Fruit fly (Drosophila melanogaster) whole organism, embryonic: ENCODE results near the gene CG5790.
A peak's percentile ranks its signal among the peaks of the same experiment; 100 is the strongest.

ENCODE experiments used
- BEAF-32 ChIP-seq: fragments of 200-800 bp; sonication (Bioruptor generic); optimal IDR thresholded peaks from 3 replicates; lab custom pipeline; 2017; ENCODE audit warnings: missing biosample characterization, missing genetic modification characterization, mild to moderate bottlenecking, moderate library complexity, missing genetic modification reagents
- CG10209 ChIP-seq: fragments of 200-800 bp; sonication (Bioruptor generic); optimal IDR thresholded peaks from 3 replicates; lab custom pipeline; 2017; ENCODE audit warnings: missing biosample characterization, mild to moderate bottlenecking, missing genetic modification characterization, missing genetic modification reagents
- CG10366 ChIP-seq: fragments of 200-800 bp; sonication (Bioruptor generic); IDR thresholded peaks from 2 replicates; pipeline ENCODE4 v1.3.6; 2022; ENCODE audit warnings: missing biosample characterization, missing genetic modification characterization
- CG11504 ChIP-seq: fragments of 200-800 bp; sonication (Bioruptor generic); optimal IDR thresholded peaks from 3 replicates; lab custom pipeline; 2019; ENCODE audit warnings: missing biosample characterization, mild to moderate bottlenecking, missing genetic modification characterization, moderate library complexity
- CG12769 ChIP-seq: fragments of 200-800 bp; sonication (Bioruptor generic); optimal IDR thresholded peaks from 2 replicates; lab custom pipeline; 2019; ENCODE audit warnings: missing biosample characterization, mild to moderate bottlenecking, missing genetic modification characterization, moderate library complexity
- CG14860 ChIP-seq: fragments of 200-800 bp; sonication (Bioruptor generic); IDR thresholded peaks from 3 replicates; pipeline ENCODE4 v1.3.6; 2022; ENCODE audit warnings: missing biosample characterization, missing genetic modification characterization; ENCODE audit not compliant: partially characterized antibody
- CG15601 ChIP-seq: fragments of 200-800 bp; sonication (Bioruptor generic); optimal IDR thresholded peaks from 3 replicates; lab custom pipeline; 2019; ENCODE audit warnings: missing biosample characterization, mild to moderate bottlenecking, missing genetic modification characterization, moderate library complexity
- CG17361 ChIP-seq: fragments of 200-800 bp; sonication (Bioruptor generic); IDR thresholded peaks from 3 replicates; pipeline ENCODE4 v1.3.6; 2022; ENCODE audit warnings: missing biosample characterization, missing genetic modification characterization
- CG18476 ChIP-seq: fragments of 200-800 bp; sonication (Bioruptor generic); optimal IDR thresholded peaks from 2 replicates; lab custom pipeline; 2016; ENCODE audit warnings: missing biosample characterization, mild to moderate bottlenecking, missing genetic modification characterization
- CG33213 ChIP-seq: fragments of 200-800 bp; sonication (Bioruptor generic); optimal IDR thresholded peaks from 3 replicates; lab custom pipeline; 2016; ENCODE audit warnings: missing biosample characterization, missing genetic modification characterization
- CG34422 ChIP-seq: fragments of 200-800 bp; sonication (Bioruptor generic); IDR thresholded peaks from 3 replicates; pipeline ENCODE4 v1.3.6; 2022; ENCODE audit warnings: missing biosample characterization, missing genetic modification characterization
- CG4328 ChIP-seq: fragments of 200-800 bp; sonication (Bioruptor generic); optimal IDR thresholded peaks from 3 replicates; lab custom pipeline; 2017; ENCODE audit warnings: missing biosample characterization, missing genetic modification reagents, missing genetic modification characterization
- CG4820 ChIP-seq: fragments of 200-800 bp; sonication (Bioruptor generic); optimal IDR thresholded peaks from 3 replicates; lab custom pipeline; 2016; ENCODE audit warnings: missing biosample characterization, missing genetic modification characterization
- CG6683 ChIP-seq: fragments of 200-800 bp; sonication (Bioruptor generic); optimal IDR thresholded peaks from 2 replicates; lab custom pipeline; 2017; ENCODE audit warnings: missing biosample characterization, mild to moderate bottlenecking, missing genetic modification characterization, missing genetic modification reagents
- CG7372 ChIP-seq: fragments of 200-800 bp; sonication (Bioruptor generic); IDR thresholded peaks from 2 replicates; pipeline ENCODE4 v1.3.6; 2022; ENCODE audit warnings: missing biosample characterization, missing genetic modification characterization
- CG9727 ChIP-seq: fragments of 200-800 bp; sonication (Bioruptor generic); optimal IDR thresholded peaks from 3 replicates; lab custom pipeline; 2017; ENCODE audit warnings: missing biosample characterization, mild to moderate bottlenecking, missing genetic modification characterization
- CG9797 ChIP-seq: fragments of 200-800 bp; sonication (Bioruptor generic); optimal IDR thresholded peaks from 3 replicates; lab custom pipeline; 2018; ENCODE audit warnings: missing biosample characterization, mild to moderate bottlenecking, missing genetic modification characterization
- CrebB ChIP-seq: fragments of 200-800 bp; sonication (Bioruptor generic); optimal IDR thresholded peaks from 3 replicates; lab custom pipeline; 2018; ENCODE audit warnings: missing biosample characterization, mild to moderate bottlenecking, missing genetic modification characterization
- D19B ChIP-seq: fragments of 200-800 bp; sonication (Bioruptor generic); optimal IDR thresholded peaks from 2 replicates; lab custom pipeline; 2017; ENCODE audit warnings: missing biosample characterization, mild to moderate bottlenecking, missing genetic modification characterization
- Drgx ChIP-seq: fragments of 200-800 bp; sonication (Bioruptor generic); IDR thresholded peaks from 2 replicates; pipeline ENCODE4 v1.3.6; 2022; ENCODE audit warnings: missing biosample characterization, missing genetic modification characterization
- E2f2 ChIP-seq: fragments of 200-800 bp; sonication (Bioruptor generic); IDR thresholded peaks from 2 replicates; pipeline ENCODE4 v1.3.6; 2022; ENCODE audit warnings: missing biosample characterization, missing genetic modification characterization
- Ets97D ChIP-seq: fragments of 200-800 bp; sonication (Bioruptor generic); optimal IDR thresholded peaks from 3 replicates; lab custom pipeline; 2016; ENCODE audit warnings: missing biosample characterization, missing genetic modification characterization
- H15 ChIP-seq: fragments of 200-800 bp; sonication (Bioruptor generic); IDR thresholded peaks from 3 replicates; pipeline ENCODE4 v1.3.6; 2022; ENCODE audit warnings: missing biosample characterization, missing genetic modification characterization
- Hr51 ChIP-seq, 2 experiments: fragments of 200-800 bp; sonication (Bioruptor generic); optimal IDR thresholded peaks; 2 replicates in 1 of 2; 3 replicates in 1 of 2; lab custom pipeline; 2016 to 2018; ENCODE audit warnings: missing biosample characterization in 2 of 2, missing genetic modification characterization in 2 of 2, mild to moderate bottlenecking in 1 of 2, moderate library complexity in 1 of 2
- Lhr ChIP-seq: fragments of 200-800 bp; sonication (Bioruptor generic); optimal IDR thresholded peaks from 3 replicates; lab custom pipeline; 2017; ENCODE audit warnings: mild to moderate bottlenecking, missing biosample characterization, missing genetic modification reagents, missing genetic modification characterization
- NC2β ChIP-seq: fragments of 200-800 bp; sonication (Bioruptor generic); optimal IDR thresholded peaks from 2 replicates; lab custom pipeline; 2016; ENCODE audit warnings: missing biosample characterization, missing genetic modification characterization
- NFAT ChIP-seq: fragments of 200-800 bp; sonication (Bioruptor generic); IDR thresholded peaks from 2 replicates; pipeline ENCODE4 v1.3.6; 2022; ENCODE audit warnings: missing biosample characterization, missing genetic modification characterization
- NfI ChIP-seq: fragments of 200-800 bp; sonication (Bioruptor generic); optimal IDR thresholded peaks from 3 replicates; lab custom pipeline; 2018; ENCODE audit warnings: missing biosample characterization, mild to moderate bottlenecking, missing genetic modification characterization, moderate library complexity
- Ravus ChIP-seq: fragments of 200-800 bp; sonication (Bioruptor generic); IDR thresholded peaks from 2 replicates; pipeline ENCODE4 v1.3.6; 2022; ENCODE audit warnings: missing biosample characterization, missing genetic modification characterization
- Vsx1 ChIP-seq: fragments of 200-800 bp; sonication (Bioruptor generic); optimal IDR thresholded peaks from 2 replicates; lab custom pipeline; 2017; ENCODE audit warnings: missing biosample characterization, mild to moderate bottlenecking, missing genetic modification characterization, missing genetic modification reagents
- abd-A ChIP-seq: fragments of 200-800 bp; sonication (Bioruptor generic); optimal IDR thresholded peaks from 3 replicates; lab custom pipeline; 2019; ENCODE audit warnings: missing biosample characterization, mild to moderate bottlenecking, missing genetic modification characterization, moderate library complexity
- ap ChIP-seq: fragments of 200-800 bp; sonication (Bioruptor generic); IDR thresholded peaks from 2 replicates; pipeline ENCODE4 v1.3.6; 2022; ENCODE audit warnings: missing biosample characterization, missing genetic modification characterization
- bowl ChIP-seq: fragments of 200-800 bp; sonication (Bioruptor generic); IDR thresholded peaks from 2 replicates; pipeline ENCODE4 v1.3.6; 2022; ENCODE audit warnings: missing biosample characterization, missing genetic modification characterization
- chm ChIP-seq: fragments of 200-800 bp; sonication (Bioruptor generic); IDR thresholded peaks from 2 replicates; pipeline ENCODE4 v1.3.6; 2022; ENCODE audit warnings: missing biosample characterization, missing genetic modification characterization
- corto ChIP-seq: fragments of 200-800 bp; sonication (Bioruptor generic); optimal IDR thresholded peaks from 2 replicates; lab custom pipeline; 2016; ENCODE audit warnings: missing biosample characterization, mild to moderate bottlenecking, missing genetic modification characterization, moderate library complexity
- da ChIP-seq: fragments of 200-800 bp; sonication (Bioruptor generic); optimal IDR thresholded peaks from 2 replicates; lab custom pipeline; 2016; ENCODE audit warnings: missing biosample characterization, missing genetic modification characterization
- ems ChIP-seq: fragments of 200-800 bp; sonication (Bioruptor generic); optimal IDR thresholded peaks from 3 replicates; lab custom pipeline; 2016; ENCODE audit warnings: missing biosample characterization, missing genetic modification characterization
- gro ChIP-seq: fragments of 200-800 bp; sonication (Bioruptor generic); optimal IDR thresholded peaks from 2 replicates; lab custom pipeline; 2016; ENCODE audit warnings: missing biosample characterization, missing genetic modification characterization
- onecut ChIP-seq: fragments of 200-800 bp; sonication (Bioruptor generic); IDR thresholded peaks from 2 replicates; pipeline ENCODE4 v1.3.6; 2022; ENCODE audit warnings: missing biosample characterization, missing genetic modification characterization
- salm ChIP-seq: fragments of 200-800 bp; sonication (Bioruptor generic); optimal IDR thresholded peaks from 2 replicates; lab custom pipeline; 2018; ENCODE audit warnings: missing biosample characterization, mild to moderate bottlenecking, missing genetic modification characterization
- sc ChIP-seq, 3 experiments: fragments of >200 bp in 2 of 3; fragments of 200-800 bp in 1 of 3; sonication (Bioruptor generic) in 1 of 3; optimal IDR thresholded peaks; 2 replicates in 2 of 3; 3 replicates in 1 of 3; lab custom pipeline; 2017; ENCODE audit warnings: mild to moderate bottlenecking in 1 of 3, missing biosample characterization in 1 of 3, missing genetic modification characterization in 1 of 3, missing genetic modification reagents in 1 of 3
- sens ChIP-seq: fragments of 200-800 bp; sonication (Bioruptor generic); peaks from one replicate; lab custom pipeline; 2016; ENCODE audit warnings: missing biosample characterization, missing genetic modification characterization
- sr ChIP-seq: fragments of 200-800 bp; sonication (Bioruptor generic); IDR thresholded peaks from 3 replicates; pipeline ENCODE4 v1.3.6; 2022; ENCODE audit warnings: missing biosample characterization, missing genetic modification characterization
- ssp ChIP-seq: fragments of 200-800 bp; sonication (Bioruptor generic); IDR thresholded peaks from 2 replicates; pipeline ENCODE4 v1.3.6; 2022; ENCODE audit warnings: missing biosample characterization, missing genetic modification characterization
- tap ChIP-seq: fragments of 200-800 bp; optimal IDR thresholded peaks from 3 replicates; lab custom pipeline; 2019; ENCODE audit warnings: missing biosample characterization, mild to moderate bottlenecking, missing genetic modification characterization, moderate library complexity
- ttk ChIP-seq: fragments of 200-800 bp; sonication (Bioruptor generic); IDR thresholded peaks from 2 replicates; pipeline ENCODE4 v2.1.2; 2022; ENCODE audit warnings: missing biosample characterization, missing genetic modification characterization
- unpg ChIP-seq: fragments of 200-800 bp; sonication (Bioruptor generic); optimal IDR thresholded peaks from 3 replicates; lab custom pipeline; 2018; ENCODE audit warnings: missing biosample characterization, mild to moderate bottlenecking, missing genetic modification characterization, moderate library complexity
- wek ChIP-seq: fragments of 200-800 bp; sonication (Bioruptor generic); optimal IDR thresholded peaks from 3 replicates; lab custom pipeline; 2018; ENCODE audit warnings: missing biosample characterization, mild to moderate bottlenecking, missing genetic modification characterization, moderate library complexity
- zfh1 ChIP-seq: fragments of 200-800 bp; sonication (Bioruptor generic); IDR thresholded peaks from 3 replicates; pipeline ENCODE4 v1.3.6; 2022; ENCODE audit warnings: missing biosample characterization, missing genetic modification characterization

Gene CG5790

dm6 chr2L:18319577-18320316 lies 25.1 kb downstream of the CG5790 start, which contains the start of gene Fas3 (continued):
- TF ChIP-seq corto (GFP tag; lab: Kevin White, UChicago), result no peak
- TF ChIP-seq Ets97D, result no peak
- peak; percentile 87 for TF ChIP-seq sr (GFP tag; lab: Robert Waterston, UW)
- no peak for TF ChIP-seq CG4328 (GFP tag; lab: Kevin White, UChicago)
- 0 out of 3 replicates have a peak, but pooled peaks have one; percentile 14 for TF ChIP-seq zfh1 (GFP tag; lab: Robert Waterston, UW)
- no peak for TF ChIP-seq ttk (GFP tag; lab: Robert Waterston, UW)
- no peak for TF ChIP-seq CG9797
- TF ChIP-seq D19B (GFP tag; lab: Kevin White, UChicago), result peak; percentile 15
- TF ChIP-seq CG10209 (GFP tag; lab: Kevin White, UChicago), result no peak
- peak; percentile 88 for TF ChIP-seq chm
- no peak for TF ChIP-seq H15 (GFP tag; lab: Robert Waterston, UW)
- TF ChIP-seq da, result no peak
- TF ChIP-seq ap (GFP tag; lab: Robert Waterston, UW), result no peak
- TF ChIP-seq NFAT (GFP tag; lab: Robert Waterston, UW), result no peak
- TF ChIP-seq abd-A, result peak; percentile 55
- TF ChIP-seq CG14860, result peak; percentile 40; the same call in 1 of the 3 replicates
- no peak for TF ChIP-seq Lhr (GFP tag; lab: Kevin White, UChicago)
- TF ChIP-seq Drgx (GFP tag; lab: Robert Waterston, UW), result peak; percentile 46; the same call in 1 of the 2 replicates
- no peak for TF ChIP-seq CG18476 (GFP tag; lab: Kevin White, UChicago)
- TF ChIP-seq bowl (GFP tag; lab: Robert Waterston, UW), result no peak
- TF ChIP-seq CG9727 (GFP tag; lab: Kevin White, UChicago), result no peak
- TF ChIP-seq CG4820 (GFP tag; lab: Kevin White, UChicago), result no peak
- no peak for TF ChIP-seq sc (optimal IDR thresholded peaks at IDR 0.05; lab: Kevin White, UChicago)
- no peak for TF ChIP-seq sc (GFP tag; optimal IDR thresholded peaks at IDR 0.05; lab: Kevin White, UChicago)
- no peak for TF ChIP-seq CG10366 (GFP tag; lab: Robert Waterston, UW)
- TF ChIP-seq salm (tag; lab: Kevin White, UChicago), result no peak
- no peak for TF ChIP-seq NfI (GFP tag; lab: Kevin White, UChicago)
- peak; percentile 22; the same call in 2 of the 3 replicates for TF ChIP-seq CG17361 (GFP tag; lab: Robert Waterston, UW)
- peak; percentile 32 for TF ChIP-seq CG33213 (GFP tag; lab: Kevin White, UChicago)
- TF ChIP-seq Vsx1 (GFP tag; lab: Kevin White, UChicago), result no peak
- TF ChIP-seq wek (GFP tag; lab: Kevin White, UChicago), result peak; percentile 51
- TF ChIP-seq unpg (GFP tag; lab: Kevin White, UChicago), result peak; percentile 25
- no peak; the same call in 1 of the 2 replicates for TF ChIP-seq onecut (GFP tag; lab: Robert Waterston, UW)
- TF ChIP-seq BEAF-32 (GFP tag; lab: Kevin White, UChicago), result no peak
- no peak for TF ChIP-seq Ravus (GFP tag; lab: Robert Waterston, UW)
- TF ChIP-seq CG15601 (tag; lab: Kevin White, UChicago), result no peak
- TF ChIP-seq E2f2, result 0 out of 2 replicates have a peak, but pooled peaks have one; percentile 22
- no peak for TF ChIP-seq ems
- TF ChIP-seq sens, result peak; percentile 92
- no peak for TF ChIP-seq ssp (GFP tag; lab: Robert Waterston, UW)
- TF ChIP-seq CG11504 (tag; lab: Kevin White, UChicago), result peak; percentile 100
- TF ChIP-seq CG34422 (GFP tag; lab: Robert Waterston, UW), result no peak
- TF ChIP-seq gro (GFP tag; lab: Kevin White, UChicago), result peak; percentile 56
- no peak for TF ChIP-seq Hr51 (GFP tag; optimal IDR thresholded peaks at IDR 0.05; lab: Kevin White, UChicago)
- TF ChIP-seq CG12769 (tag; lab: Kevin White, UChicago), result peak; percentile 82
- TF ChIP-seq NC2β (GFP tag; lab: Kevin White, UChicago), result peak; percentile 33
- no peak for TF ChIP-seq CG6683 (GFP tag; lab: Kevin White, UChicago)
- no peak for TF ChIP-seq CG7372
- peak; percentile 17 for TF ChIP-seq tap (tag; lab: Kevin White, UChicago)
- TF ChIP-seq CrebB (tag; lab: Kevin White, UChicago), result peak; percentile 26
